Worm (Caenorhabditis elegans): ENCODE results near the gene math-40.

ce11 chrII:1848109-1848508 is 17.7 kb downstream of the math-40 start, which contains the start of gene fbxb-97:
- TF ChIP-seq fkh-10 (GFP tag; optimal IDR thresholded peaks at IDR 0.05): no peak
- no peak for TF ChIP-seq ZK546.5 (tag; optimal IDR thresholded peaks at IDR 0.05)
- TF ChIP-seq pha-4 (tag; optimal IDR thresholded peaks at IDR 0.05): no peak
- no peak for TF ChIP-seq snpc-4 (tag; optimal IDR thresholded peaks at IDR 0.05)
- no peak for TF ChIP-seq aly-2 (tag; optimal IDR thresholded peaks at IDR 0.05)
- TF ChIP-seq nhr-237 (tag; optimal IDR thresholded peaks at IDR 0.05): no peak
- TF ChIP-seq nhr-11 (tag; optimal IDR thresholded peaks at IDR 0.05): no peak
- TF ChIP-seq elt-3 (tag; optimal IDR thresholded peaks at IDR 0.05): no peak
- TF ChIP-seq fos-1 (tag; optimal IDR thresholded peaks at IDR 0.05): no peak
